Fruit fly (Drosophila melanogaster) whole organism, embryonic: Measurements from ENCODE around the gene lva.

Experiments used
- CG12659 ChIP-seq: fragments of 200-800 bp; sonication (Bioruptor generic); optimal IDR thresholded peaks from 3 replicates; lab custom pipeline; 2017; ENCODE audit warnings: mild to moderate bottlenecking, missing biosample characterization, missing genetic modification reagents, missing genetic modification characterization
- MTF-1 ChIP-seq: fragments of 200-800 bp; sonication (Bioruptor generic); optimal IDR thresholded peaks from 2 replicates; lab custom pipeline; 2018; ENCODE audit warnings: missing biosample characterization, mild to moderate bottlenecking, missing genetic modification characterization, borderline replicate concordance
- sug ChIP-seq: fragments of 200-800 bp; optimal IDR thresholded peaks from 2 replicates; lab custom pipeline; 2019; ENCODE audit warnings: missing biosample characterization, mild to moderate bottlenecking, missing genetic modification characterization, moderate library complexity

DNA sequence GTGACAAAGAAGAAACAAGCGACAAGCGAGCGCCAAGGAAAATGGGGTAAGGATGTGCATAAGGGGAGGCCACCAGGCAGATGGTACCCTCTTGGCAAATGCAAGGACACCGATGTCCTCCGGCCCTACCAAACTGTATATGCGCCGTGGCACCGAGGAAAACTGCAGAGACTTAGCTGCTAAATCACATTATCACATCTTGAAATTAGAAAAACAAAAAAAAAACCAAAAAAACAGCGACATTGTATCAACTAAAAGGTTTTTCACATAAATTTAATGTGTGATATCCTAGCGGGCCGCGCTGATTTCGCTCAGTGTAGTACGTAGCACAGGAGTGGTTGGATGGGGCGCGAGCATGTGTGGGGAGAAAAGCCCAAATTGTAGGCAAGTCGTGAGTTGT lies 36.6 kb downstream of the lva start:
- no peak for TF ChIP-seq CG12659 (GFP tag; lab: Kevin White, UChicago)
- no peak for TF ChIP-seq MTF-1 (GFP tag; lab: Kevin White, UChicago)
- TF ChIP-seq sug (tag; lab: Kevin White, UChicago) = no peak
